Worm (Caenorhabditis elegans) whole organism, L2 larva: ENCODE measurements around the gene srlf-2.

Experiments used
- R02D3.7 ChIP-seq: fragments of 150-350 bp; optimal IDR thresholded peaks from 2 replicates; lab custom pipeline; 2014; ENCODE audit warnings: missing biosample characterization, missing genetic modification characterization
- ZK546.5 ChIP-seq: sonication (generic microtip); optimal IDR thresholded peaks from 2 replicates; lab custom pipeline; 2017; ENCODE audit warnings: missing biosample characterization, missing genetic modification characterization
- alr-1 ChIP-seq: fragments of 150-350 bp; optimal IDR thresholded peaks from 2 replicates; lab custom pipeline; 2014; ENCODE audit warnings: missing biosample characterization, missing genetic modification characterization
- egl-27 ChIP-seq: sonication (generic microtip); optimal IDR thresholded peaks from 3 replicates; lab custom pipeline; 2017; ENCODE audit warnings: missing biosample characterization, missing genetic modification reagents, missing genetic modification characterization
- elt-3 ChIP-seq: sonication (generic microtip); optimal IDR thresholded peaks from 2 replicates; lab custom pipeline; 2017; ENCODE audit warnings: missing biosample characterization, missing genetic modification characterization
- lin-11 ChIP-seq: fragments of 150-350 bp; sonication (generic microtip); optimal IDR thresholded peaks from 2 replicates; lab custom pipeline; 2014; ENCODE audit warnings: missing biosample characterization, missing genetic modification characterization, inconsistent platforms, mixed read lengths
- lin-13 ChIP-seq: fragments of 150-350 bp; optimal IDR thresholded peaks from 2 replicates; lab custom pipeline; 2014; ENCODE audit warnings: missing biosample characterization, missing genetic modification reagents, missing genetic modification characterization
- nhr-11 ChIP-seq: fragments of 150-350 bp; optimal IDR thresholded peaks from 2 replicates; lab custom pipeline; 2014; ENCODE audit warnings: missing biosample characterization, missing genetic modification characterization
- nhr-237 ChIP-seq: fragments of 150-350 bp; optimal IDR thresholded peaks from 2 replicates; lab custom pipeline; 2014; ENCODE audit warnings: missing biosample characterization, missing genetic modification characterization
- nhr-6 ChIP-seq: fragments of 150-350 bp; optimal IDR thresholded peaks from 2 replicates; lab custom pipeline; 2014; ENCODE audit warnings: missing biosample characterization, missing genetic modification characterization
- nhr-77 ChIP-seq: fragments of 150-350 bp; optimal IDR thresholded peaks from 2 replicates; lab custom pipeline; 2014; ENCODE audit warnings: missing biosample characterization, missing genetic modification characterization
- skn-1 ChIP-seq: sonication (generic microtip); optimal IDR thresholded peaks from 2 replicates; lab custom pipeline; 2017; ENCODE audit warnings: missing biosample characterization, missing genetic modification characterization
- sma-3 ChIP-seq: sonication (generic microtip); optimal IDR thresholded peaks from 2 replicates; lab custom pipeline; 2016; ENCODE audit warnings: missing genetic modification reagents, missing genetic modification characterization, missing compliant biosample characterization
- snpc-4 ChIP-seq: fragments of 150-350 bp; optimal IDR thresholded peaks from 2 replicates; lab custom pipeline; 2014; ENCODE audit warnings: missing biosample characterization, missing genetic modification characterization

ce11 chrIV:8478516-8478915, 11.5 kb upstream of the srlf-2 start:
- TF ChIP-seq nhr-11 (tag; lab: Kevin White, UChicago) (no peak), skn-1 (tag; lab: Kevin White, UChicago) (no peak), nhr-77 (tag; lab: Kevin White, UChicago) (no peak), snpc-4 (tag; lab: Kevin White, UChicago) (no peak), egl-27 (tag; lab: Kevin White, UChicago) (no peak), ZK546.5 (tag; lab: Kevin White, UChicago) (no peak), sma-3 (GFP tag; lab: Kevin White, UChicago) (no peak), nhr-237 (no peak), lin-13 (no peak), alr-1 (tag; lab: Kevin White, UChicago) (no peak), R02D3.7 (no peak), lin-11 (tag; lab: Kevin White, UChicago) (no peak), elt-3 (no peak), nhr-6 (tag; lab: Kevin White, UChicago) (no peak)
